Fruit fly (Drosophila melanogaster) whole organism, prepupa: ENCODE measurements around the gene CNMaR.
A peak's percentile ranks its signal among the peaks of the same experiment; 100 is the strongest.

Experiments used
- Blimp-1 ChIP-seq: fragments of 200-800 bp; sonication (Bioruptor generic); optimal IDR thresholded peaks from 3 replicates; lab custom pipeline; 2017; ENCODE audit warnings: missing biosample characterization, missing genetic modification characterization, mild to moderate bottlenecking, moderate library complexity, missing genetic modification reagents
- CG10631 ChIP-seq: fragments of 200-800 bp; sonication (Bioruptor generic); optimal IDR thresholded peaks from 2 replicates; lab custom pipeline; 2016; ENCODE audit warnings: missing biosample characterization, missing genetic modification characterization
- CG10669 ChIP-seq: fragments of 200-800 bp; sonication (Bioruptor generic); optimal IDR thresholded peaks from 3 replicates; lab custom pipeline; 2018; ENCODE audit warnings: missing biosample characterization, mild to moderate bottlenecking, missing genetic modification characterization, moderate library complexity
- CG11294 ChIP-seq: fragments of 200-800 bp; sonication (Bioruptor generic); IDR thresholded peaks from 2 replicates; pipeline ENCODE4 v1.3.6; 2022; ENCODE audit warnings: missing biosample characterization, missing genetic modification characterization
- CG15336 ChIP-seq: fragments of 200-800 bp; sonication (Bioruptor generic); IDR thresholded peaks from 2 replicates; pipeline ENCODE4 v1.3.6; 2022; ENCODE audit warnings: missing biosample characterization, missing genetic modification characterization
- CG16779 ChIP-seq: fragments of 200-800 bp; sonication (Bioruptor generic); optimal IDR thresholded peaks from 3 replicates; lab custom pipeline; 2017; ENCODE audit warnings: missing biosample characterization, mild to moderate bottlenecking, missing genetic modification characterization
- CG3032 ChIP-seq: fragments of 200-800 bp; optimal IDR thresholded peaks from 2 replicates; lab custom pipeline; 2019; ENCODE audit warnings: missing biosample characterization, mild to moderate bottlenecking, missing genetic modification characterization, moderate library complexity
- CG31627 ChIP-seq: fragments of 200-800 bp; sonication (Bioruptor generic); optimal IDR thresholded peaks from 3 replicates; lab custom pipeline; 2016; ENCODE audit warnings: missing biosample characterization, missing genetic modification characterization
- CG3919 ChIP-seq: fragments of 200-800 bp; sonication (Bioruptor generic); optimal IDR thresholded peaks from 3 replicates; lab custom pipeline; 2016; ENCODE audit warnings: missing biosample characterization, missing genetic modification characterization
- CG4318 ChIP-seq: fragments of 200-800 bp; sonication (Bioruptor generic); optimal IDR thresholded peaks from 3 replicates; lab custom pipeline; 2017; ENCODE audit warnings: missing biosample characterization, mild to moderate bottlenecking, missing genetic modification characterization
- CG6163 ChIP-seq: fragments of 200-800 bp; sonication (Bioruptor generic); IDR thresholded peaks from 3 replicates; pipeline ENCODE4 v1.3.6; 2022; ENCODE audit warnings: missing biosample characterization, missing genetic modification characterization
- CG6276 ChIP-seq: fragments of 200-800 bp; sonication (Bioruptor generic); optimal IDR thresholded peaks from 2 replicates; lab custom pipeline; 2017; ENCODE audit warnings: missing biosample characterization, mild to moderate bottlenecking, missing genetic modification characterization
- CG6792 ChIP-seq: fragments of 200-800 bp; sonication (Bioruptor generic); optimal IDR thresholded peaks from 3 replicates; lab custom pipeline; 2016; ENCODE audit warnings: missing biosample characterization, missing genetic modification characterization
- CG6854 ChIP-seq: fragments of 200-800 bp; sonication (Bioruptor generic); optimal IDR thresholded peaks from 2 replicates; lab custom pipeline; 2017; ENCODE audit warnings: missing biosample characterization, mild to moderate bottlenecking, missing genetic modification characterization
- CG7368 ChIP-seq: fragments of 200-800 bp; sonication (Bioruptor generic); optimal IDR thresholded peaks from 3 replicates; lab custom pipeline; 2016; ENCODE audit warnings: missing biosample characterization, missing genetic modification characterization
- CG8119 ChIP-seq: fragments of 200-800 bp; sonication (Bioruptor generic); IDR thresholded peaks from 3 replicates; pipeline ENCODE4 v1.3.6; 2022; ENCODE audit warnings: missing biosample characterization, missing genetic modification characterization
- CG8319 ChIP-seq: fragments of 200-800 bp; sonication (Bioruptor generic); optimal IDR thresholded peaks from 3 replicates; lab custom pipeline; 2016; ENCODE audit warnings: missing biosample characterization, missing genetic modification characterization
- CG8632 ChIP-seq: fragments of 200-800 bp; sonication (Bioruptor generic); optimal IDR thresholded peaks from 3 replicates; lab custom pipeline; 2016; ENCODE audit warnings: missing biosample characterization, missing genetic modification characterization
- CG9139 ChIP-seq: fragments of 200-800 bp; sonication (Bioruptor generic); optimal IDR thresholded peaks from 3 replicates; lab custom pipeline; 2017; ENCODE audit warnings: missing biosample characterization, mild to moderate bottlenecking, missing genetic modification characterization
- Eip75B ChIP-seq: fragments of 200-800 bp; sonication (Bioruptor generic); optimal IDR thresholded peaks from 3 replicates; lab custom pipeline; 2016; ENCODE audit warnings: missing biosample characterization, missing genetic modification characterization
- Eip78C ChIP-seq: fragments of 200-800 bp; sonication (Bioruptor generic); peaks from one replicate; lab custom pipeline; 2016; ENCODE audit warnings: missing biosample characterization, missing genetic modification characterization
- Eip93F ChIP-seq: fragments of 200-800 bp; sonication (Bioruptor generic); optimal IDR thresholded peaks from 2 replicates; lab custom pipeline; 2016; ENCODE audit warnings: missing biosample characterization, mild to moderate bottlenecking, missing genetic modification characterization
- Ets21C ChIP-seq: fragments of 200-800 bp; sonication (Bioruptor generic); optimal IDR thresholded peaks from 3 replicates; lab custom pipeline; 2016; ENCODE audit warnings: missing biosample characterization, missing genetic modification characterization
- Ets96B ChIP-seq: fragments of 200-800 bp; optimal IDR thresholded peaks from 2 replicates; lab custom pipeline; 2019; ENCODE audit warnings: missing biosample characterization, mild to moderate bottlenecking, missing genetic modification characterization, moderate library complexity
- Gug ChIP-seq: fragments of 200-800 bp; sonication (Bioruptor generic); IDR thresholded peaks from 2 replicates; pipeline ENCODE4 v1.3.6; 2022; ENCODE audit warnings: missing biosample characterization, missing genetic modification characterization
- Hr38 ChIP-seq: sonication (Bioruptor generic); optimal IDR thresholded peaks from 2 replicates; lab custom pipeline; 2016; ENCODE audit warnings: missing biosample characterization, missing genetic modification characterization
- Hr4 ChIP-seq: fragments of 200-800 bp; sonication (Bioruptor generic); optimal IDR thresholded peaks from 3 replicates; lab custom pipeline; 2016; ENCODE audit warnings: missing biosample characterization, missing genetic modification characterization
- Met ChIP-seq: fragments of 200-800 bp; sonication (Bioruptor generic); optimal IDR thresholded peaks from 3 replicates; lab custom pipeline; 2016; ENCODE audit warnings: missing biosample characterization, missing genetic modification characterization
- OdsH ChIP-seq: fragments of 200-800 bp; sonication (Bioruptor generic); optimal IDR thresholded peaks from 3 replicates; lab custom pipeline; 2016; ENCODE audit warnings: missing biosample characterization, missing genetic modification characterization
- Smox ChIP-seq: fragments of 200-800 bp; sonication (Bioruptor generic); optimal IDR thresholded peaks from 3 replicates; lab custom pipeline; 2016; ENCODE audit warnings: missing biosample characterization, missing genetic modification characterization
- Sox102F ChIP-seq: fragments of 200-800 bp; sonication (Bioruptor generic); optimal IDR thresholded peaks from 2 replicates; lab custom pipeline; 2016; ENCODE audit warnings: missing biosample characterization, mild to moderate bottlenecking, missing genetic modification characterization
- achi ChIP-seq: fragments of 200-800 bp; sonication (Bioruptor generic); optimal IDR thresholded peaks from 3 replicates; lab custom pipeline; 2016; ENCODE audit warnings: missing biosample characterization, missing genetic modification characterization
- cyc ChIP-seq: fragments of 200-800 bp; sonication (Bioruptor generic); optimal IDR thresholded peaks from 3 replicates; lab custom pipeline; 2016; ENCODE audit warnings: missing biosample characterization, missing genetic modification characterization
- dac ChIP-seq: fragments of 200-800 bp; sonication (Bioruptor generic); optimal IDR thresholded peaks from 2 replicates; lab custom pipeline; 2017; ENCODE audit warnings: missing biosample characterization, mild to moderate bottlenecking, missing genetic modification characterization
- dsx ChIP-seq: fragments of 200-800 bp; optimal IDR thresholded peaks from 3 replicates; lab custom pipeline; 2019; ENCODE audit warnings: missing biosample characterization, mild to moderate bottlenecking, missing genetic modification characterization, moderate library complexity; ENCODE audit not compliant: poor library complexity, severe bottlenecking
- esn ChIP-seq: fragments of 200-800 bp; sonication (Bioruptor generic); optimal IDR thresholded peaks from 2 replicates; lab custom pipeline; 2016; ENCODE audit warnings: missing biosample characterization, mild to moderate bottlenecking, missing genetic modification characterization, moderate library complexity
- fd59A ChIP-seq: fragments of 200-800 bp; sonication (Bioruptor generic); optimal IDR thresholded peaks from 2 replicates; lab custom pipeline; 2017; ENCODE audit warnings: missing biosample characterization, mild to moderate bottlenecking, missing genetic modification characterization, missing genetic modification reagents
- fd85E ChIP-seq: fragments of 200-800 bp; sonication (Bioruptor generic); optimal IDR thresholded peaks from 3 replicates; lab custom pipeline; 2016; ENCODE audit warnings: missing biosample characterization, missing genetic modification characterization
- fkh ChIP-seq: fragments of 200-800 bp; sonication (Bioruptor generic); optimal IDR thresholded peaks from 3 replicates; lab custom pipeline; 2017; ENCODE audit warnings: missing biosample characterization, mild to moderate bottlenecking, missing genetic modification characterization, moderate library complexity
- lz ChIP-seq: fragments of 200-800 bp; sonication (Bioruptor generic); optimal IDR thresholded peaks from 3 replicates; lab custom pipeline; 2016; ENCODE audit warnings: missing biosample characterization, missing genetic modification characterization
- net ChIP-seq: fragments of 200-800 bp; sonication (Bioruptor generic); optimal IDR thresholded peaks from 3 replicates; lab custom pipeline; 2016; ENCODE audit warnings: missing biosample characterization, missing genetic modification characterization
- pdm3 ChIP-seq: fragments of 200-800 bp; sonication (Bioruptor generic); optimal IDR thresholded peaks from 3 replicates; lab custom pipeline; 2016; ENCODE audit warnings: missing biosample characterization, missing genetic modification characterization
- salr ChIP-seq, 2 experiments: fragments of 200-800 bp; sonication (Bioruptor generic); optimal IDR thresholded peaks; 3 replicates each; lab custom pipeline; 2016 to 2018; ENCODE audit warnings: missing biosample characterization in 2 of 2, missing genetic modification characterization in 2 of 2, mild to moderate bottlenecking in 1 of 2
- spab ChIP-seq: fragments of 200-800 bp; sonication (Bioruptor generic); optimal IDR thresholded peaks from 2 replicates; lab custom pipeline; 2017; ENCODE audit warnings: missing biosample characterization, mild to moderate bottlenecking, missing genetic modification characterization, missing genetic modification reagents
- svp ChIP-seq: fragments of 200-800 bp; sonication (Bioruptor generic); peaks from one replicate; lab custom pipeline; 2016; ENCODE audit warnings: missing biosample characterization, missing genetic modification characterization
- vri ChIP-seq: fragments of 200-800 bp; sonication (Bioruptor generic); optimal IDR thresholded peaks from 3 replicates; lab custom pipeline; 2016; ENCODE audit warnings: missing biosample characterization, mild to moderate bottlenecking, missing genetic modification characterization

The CNMaR gene

DNA sequence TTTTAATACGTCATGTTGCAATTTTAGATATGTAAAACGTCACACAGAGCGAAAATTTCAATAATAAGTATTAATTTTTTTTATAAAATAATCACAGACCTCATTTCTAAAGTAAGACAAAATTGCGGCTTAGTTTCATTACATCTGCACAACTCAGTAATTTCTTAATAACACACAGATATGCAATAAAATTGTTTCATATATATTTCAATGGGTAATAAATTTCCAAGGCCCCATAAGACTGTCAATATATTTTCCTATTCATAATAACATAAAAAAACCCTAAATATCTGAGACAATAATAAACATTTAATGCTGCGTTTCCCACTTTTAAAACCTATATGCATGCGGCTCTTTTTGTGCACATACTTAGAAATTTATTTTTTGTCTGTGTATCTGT, 51.7 kb downstream of the CNMaR start (continued):
- TF ChIP-seq CG8319 (GFP tag; lab: Kevin White, UChicago) (peak; percentile 18), fkh (GFP tag; lab: Kevin White, UChicago) (no peak), CG7368 (no peak), Smox (GFP tag; lab: Kevin White, UChicago) (peak; percentile 18), CG10631 (GFP tag; lab: Kevin White, UChicago) (peak; percentile 47), Eip93F (GFP tag; lab: Kevin White, UChicago) (no peak), CG4318 (GFP tag; lab: Kevin White, UChicago) (peak; percentile 30), Sox102F (GFP tag; lab: Kevin White, UChicago) (no peak), spab (GFP tag; lab: Kevin White, UChicago) (peak; percentile 20), CG6276 (peak; percentile 22), CG11294 (GFP tag; lab: Robert Waterston, UW) (no peak), CG10669 (no peak), Hr4 (GFP tag; lab: Kevin White, UChicago) (peak; percentile 71), OdsH (GFP tag; lab: Kevin White, UChicago) (peak; percentile 55), net (GFP tag; lab: Kevin White, UChicago) (peak; percentile 18), vri (GFP tag; lab: Kevin White, UChicago) (no peak), Gug (GFP tag; lab: Robert Waterston, UW) (0 out of 2 replicates have a peak, but pooled peaks have one; percentile 23), fd59A (GFP tag; lab: Kevin White, UChicago) (no peak), CG16779 (tag; lab: Kevin White, UChicago) (no peak), salr (GFP tag; optimal IDR thresholded peaks at IDR 0.05; lab: Kevin White, UChicago) (peak in 1 of 2 experiments; percentile 28), Ets96B (tag; lab: Kevin White, UChicago) (peak; percentile 21), Eip78C (GFP tag; lab: Kevin White, UChicago) (peak; percentile 77), cyc (GFP tag; lab: Kevin White, UChicago) (no peak), fd85E (GFP tag; lab: Kevin White, UChicago) (no peak), CG6792 (GFP tag; lab: Kevin White, UChicago) (no peak), pdm3 (peak; percentile 16), Eip75B (GFP tag; lab: Kevin White, UChicago) (peak; percentile 21), Met (GFP tag; lab: Kevin White, UChicago) (peak; percentile 54), CG8119 (peak; percentile 45; the same call in 1 of the 3 replicates), CG9139 (GFP tag; lab: Kevin White, UChicago) (no peak), dac (no peak), CG3032 (tag; lab: Kevin White, UChicago) (peak; percentile 41), Hr38 (GFP tag; lab: Kevin White, UChicago) (no peak), CG8632 (GFP tag; lab: Kevin White, UChicago) (no peak), lz (GFP tag; lab: Kevin White, UChicago) (peak; percentile 39), svp (GFP tag; lab: Kevin White, UChicago) (peak; percentile 75)

DNA sequence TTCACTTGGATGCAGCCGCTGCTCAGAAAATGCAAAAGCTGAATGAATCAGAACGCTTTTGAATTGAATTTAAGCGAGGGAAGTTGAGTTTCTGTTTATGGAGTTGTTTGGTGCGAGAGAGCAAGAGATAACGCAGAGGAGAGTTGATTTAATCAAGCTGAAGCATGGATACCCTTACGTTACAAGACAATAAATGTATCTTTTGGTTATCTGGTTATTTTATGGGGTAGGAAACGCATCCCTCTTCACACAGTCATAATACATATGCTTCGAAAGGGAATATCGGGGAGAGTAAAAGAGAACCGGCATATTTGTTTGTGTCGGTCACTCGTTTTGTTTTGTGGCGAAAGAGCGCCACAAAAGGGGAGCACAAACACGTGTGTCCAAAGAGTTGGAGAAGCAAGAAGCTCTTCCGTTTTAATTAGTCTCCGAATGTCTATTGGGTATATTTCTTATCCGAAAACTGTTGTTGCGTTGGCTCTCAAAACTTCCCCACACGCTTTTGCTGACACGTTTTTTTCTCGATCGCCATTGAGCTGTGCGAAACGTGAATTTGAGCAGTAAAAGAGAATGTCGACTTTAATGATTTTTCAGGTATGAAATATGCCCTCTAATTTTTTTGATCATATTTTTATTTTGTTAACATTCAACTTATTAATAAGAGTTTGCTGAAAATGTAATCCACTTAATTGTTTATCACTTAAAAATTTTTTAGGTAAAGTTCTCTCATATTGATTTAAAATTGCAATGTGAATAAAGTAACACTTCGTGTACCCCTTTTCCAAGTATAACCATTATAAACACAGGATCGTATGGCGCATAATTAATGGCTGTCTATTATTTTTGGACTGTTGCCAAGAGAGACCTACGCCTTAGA, 53.0 kb downstream of the CNMaR start, which contains the start of gene Prps:
Prps (minus strand) TSS at position 51 of the 877 bp plus-strand sequence.
- peak; percentile 91 for TF ChIP-seq esn
- TF ChIP-seq Eip93F (GFP tag; lab: Kevin White, UChicago) = peak; percentile 83
- TF ChIP-seq CG6854 (GFP tag; lab: Kevin White, UChicago) = peak; percentile 92
- peak; percentile 93 for TF ChIP-seq CG3919 (GFP tag; lab: Kevin White, UChicago)
- TF ChIP-seq Blimp-1 (GFP tag; lab: Kevin White, UChicago) = peak; percentile 69
- TF ChIP-seq Eip78C (GFP tag; lab: Kevin White, UChicago) = peak; percentile 96
- peak; percentile 94 for TF ChIP-seq svp (GFP tag; lab: Kevin White, UChicago)
- TF ChIP-seq spab (GFP tag; lab: Kevin White, UChicago) = peak; percentile 67
- peak; percentile 84 for TF ChIP-seq Ets96B (tag; lab: Kevin White, UChicago)
- TF ChIP-seq vri (GFP tag; lab: Kevin White, UChicago) = peak; percentile 91
- TF ChIP-seq CG7368 = peak; percentile 89
- peak; percentile 90 for TF ChIP-seq CG6163 (GFP tag; lab: Robert Waterston, UW)
- TF ChIP-seq CG31627 (GFP tag; lab: Kevin White, UChicago) = peak; percentile 83
- peak; percentile 81 for TF ChIP-seq fd85E (GFP tag; lab: Kevin White, UChicago)
- peak; percentile 83 for TF ChIP-seq CG16779 (tag; lab: Kevin White, UChicago)
- peak; percentile 78 for TF ChIP-seq achi (GFP tag; lab: Kevin White, UChicago)
- peak; percentile 90 for TF ChIP-seq CG6792 (GFP tag; lab: Kevin White, UChicago)
- TF ChIP-seq dsx (GFP tag; lab: Kevin White, UChicago) = peak; percentile 79
- TF ChIP-seq Ets21C (GFP tag; lab: Kevin White, UChicago) = peak; percentile 77
- TF ChIP-seq CG11294 (GFP tag; lab: Robert Waterston, UW) = peak; percentile 72
- TF ChIP-seq CG15336 (GFP tag; lab: Robert Waterston, UW) = peak; percentile 83
- TF ChIP-seq CG6276 = no peak
- peak; percentile 88 for TF ChIP-seq Hr4 (GFP tag; lab: Kevin White, UChicago)
- TF ChIP-seq fd59A (GFP tag; lab: Kevin White, UChicago) = peak; percentile 54
- TF ChIP-seq lz (GFP tag; lab: Kevin White, UChicago) = peak; percentile 86
- peak; percentile 81 for TF ChIP-seq CG9139 (GFP tag; lab: Kevin White, UChicago)
